Worm (Caenorhabditis elegans): ENCODE results near the gene Y38C1BA.4.
A peak's percentile ranks its signal among the peaks of the same experiment; 100 is the strongest.

The Y38C1BA.4 gene

ce11 chrIV:1816238-1816637, 5.4 kb upstream of the Y38C1BA.4 start:
- TF ChIP-seq med-1 (GFP tag; optimal IDR thresholded peaks at IDR 0.05; ENCODE audit: insufficient read depth) (no peak), flt-1 (GFP tag; IDR thresholded peaks at IDR 0.05) (no peak), T22C8.4 (GFP tag; IDR thresholded peaks at IDR 0.05) (no peak), ref-1 (GFP tag; conservative IDR thresholded peaks at IDR 0.05) (no peak), tab-1 (GFP tag; IDR thresholded peaks at IDR 0.05) (no peak), cog-1 (tag; optimal IDR thresholded peaks at IDR 0.05) (no peak), klf-2 (GFP tag; conservative IDR thresholded peaks at IDR 0.05) (no peak), ztf-29 (GFP tag; IDR thresholded peaks at IDR 0.05) (no peak), ztf-23 (GFP tag; IDR thresholded peaks at IDR 0.05) (no peak)

ce11 chrIV:1818467-1819076, 3.1 kb upstream of the Y38C1BA.4 start:
- TF ChIP-seq ref-1 (GFP tag; conservative IDR thresholded peaks at IDR 0.05) (no peak), T22C8.4 (GFP tag; IDR thresholded peaks at IDR 0.05) (no peak), flt-1 (GFP tag; IDR thresholded peaks at IDR 0.05) (no peak)

- TF ChIP-seq klf-2 (GFP tag; conservative IDR thresholded peaks at IDR 0.05) (no peak), ref-1 (GFP tag; conservative IDR thresholded peaks at IDR 0.05) (no peak), ztf-29 (GFP tag; IDR thresholded peaks at IDR 0.05) (no peak), flt-1 (GFP tag; IDR thresholded peaks at IDR 0.05) (no peak), ztf-23 (GFP tag; IDR thresholded peaks at IDR 0.05) (no peak), cog-1 (tag; optimal IDR thresholded peaks at IDR 0.05) (no peak), tab-1 (GFP tag; IDR thresholded peaks at IDR 0.05) (no peak), med-1 (GFP tag; optimal IDR thresholded peaks at IDR 0.05; ENCODE audit: insufficient read depth) (no peak), T22C8.4 (GFP tag; IDR thresholded peaks at IDR 0.05) (no peak)
These were observed 1.5 kb upstream of the Y38C1BA.4 start, which contains the start of gene col-109 for ce11 chrIV:1820153-1820552. Gene col-109, minus strand, starts transcription at chrIV:1820253.

DNA sequence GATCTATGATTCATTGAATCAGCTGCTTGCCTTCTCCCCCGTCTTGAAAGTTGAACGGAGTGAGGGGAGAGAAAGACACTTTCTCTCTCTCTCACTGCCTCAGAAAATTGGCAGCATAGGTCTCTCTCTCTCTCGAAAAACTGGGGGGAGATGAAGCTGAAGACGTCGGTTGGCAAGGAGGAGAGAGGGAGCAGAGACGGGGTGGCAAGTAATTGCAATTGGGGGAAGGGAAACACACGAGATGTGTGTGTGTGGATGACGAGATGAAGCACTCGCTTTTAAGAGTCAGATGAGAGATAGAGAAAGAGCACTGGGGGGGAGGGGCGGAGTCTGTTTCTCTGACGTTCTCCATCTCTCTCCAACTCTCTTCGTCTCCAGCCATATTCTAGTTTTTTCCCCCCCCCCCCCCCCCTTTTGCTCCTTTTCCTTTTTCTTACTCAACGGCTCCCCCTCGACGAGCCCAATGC, 2.4 kb downstream of the Y38C1BA.4 start, which contains the start of gene cmk-1:
Gene cmk-1 (plus strand): TSS at position 417 of the 467 bp plus-strand sequence.
- no peak for TF ChIP-seq tab-1 (GFP tag; IDR thresholded peaks at IDR 0.05)
- no peak for TF ChIP-seq klf-2 (GFP tag; conservative IDR thresholded peaks at IDR 0.05)

ce11 chrIV:1825789-1826188, 4.1 kb downstream of the Y38C1BA.4 start:
- no peak for TF ChIP-seq klf-2 (GFP tag; conservative IDR thresholded peaks at IDR 0.05)
- TF ChIP-seq cog-1 (tag; optimal IDR thresholded peaks at IDR 0.05) = no peak
- TF ChIP-seq T22C8.4 (GFP tag; IDR thresholded peaks at IDR 0.05) = no peak
- TF ChIP-seq tab-1 (GFP tag; IDR thresholded peaks at IDR 0.05) = no peak
- TF ChIP-seq ref-1 (GFP tag; conservative IDR thresholded peaks at IDR 0.05) = no peak
- TF ChIP-seq med-1 (GFP tag; optimal IDR thresholded peaks at IDR 0.05; ENCODE audit: insufficient read depth) = no peak
- TF ChIP-seq flt-1 (GFP tag; IDR thresholded peaks at IDR 0.05) = no peak
- no peak for TF ChIP-seq ztf-23 (GFP tag; IDR thresholded peaks at IDR 0.05)
- TF ChIP-seq ztf-29 (GFP tag; IDR thresholded peaks at IDR 0.05) = no peak

DNA sequence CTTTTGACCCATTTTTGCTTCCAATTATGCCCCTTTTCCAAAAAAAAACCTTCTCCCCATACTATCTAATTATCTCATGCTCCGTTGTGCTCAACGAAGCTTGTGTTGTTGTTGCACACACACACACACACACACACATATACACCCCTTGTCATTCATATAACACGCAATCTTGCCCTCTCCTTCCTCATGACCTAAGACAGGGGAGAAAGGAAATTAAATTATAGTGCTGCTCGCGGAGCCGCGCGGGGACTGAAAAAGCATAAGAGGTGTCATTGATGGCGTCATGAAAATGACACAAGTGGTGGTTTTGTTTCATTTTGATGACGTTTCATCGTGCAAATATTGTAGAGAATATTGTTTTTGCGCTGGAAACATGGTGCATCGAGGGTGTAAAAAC, 5.1 kb downstream of the Y38C1BA.4 start:
- TF ChIP-seq ref-1 (GFP tag; conservative IDR thresholded peaks at IDR 0.05) (no peak), tab-1 (GFP tag; IDR thresholded peaks at IDR 0.05) (no peak), flt-1 (GFP tag; IDR thresholded peaks at IDR 0.05) (no peak), med-1 (GFP tag; optimal IDR thresholded peaks at IDR 0.05; ENCODE audit: insufficient read depth) (no peak), ztf-23 (GFP tag; IDR thresholded peaks at IDR 0.05) (no peak), klf-2 (GFP tag; conservative IDR thresholded peaks at IDR 0.05) (no peak)

DNA sequence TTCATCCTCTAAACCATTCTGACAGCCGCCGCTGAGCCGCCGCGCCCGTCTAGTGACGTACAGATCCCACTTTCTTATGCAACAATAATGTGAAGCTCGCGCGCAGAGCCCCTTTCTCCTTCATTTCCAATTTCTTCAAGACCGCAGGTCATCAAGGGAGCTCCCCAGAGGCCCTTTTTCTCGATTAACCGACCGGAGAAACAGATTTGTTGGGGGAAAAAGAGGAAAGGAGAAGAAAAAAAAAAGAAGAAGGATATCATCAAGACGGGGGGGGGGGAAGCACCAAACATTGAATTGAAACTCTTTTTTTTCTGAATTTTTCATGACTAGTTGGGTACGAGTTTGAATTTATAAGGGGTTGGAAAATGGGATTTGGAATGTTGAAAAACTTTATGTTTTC, 5.7 kb downstream of the Y38C1BA.4 start:
- TF ChIP-seq flt-1 (GFP tag; IDR thresholded peaks at IDR 0.05) = no peak
- TF ChIP-seq tab-1 (GFP tag; IDR thresholded peaks at IDR 0.05) = no peak
- TF ChIP-seq ref-1 (GFP tag; conservative IDR thresholded peaks at IDR 0.05) = no peak
- no peak for TF ChIP-seq ztf-23 (GFP tag; IDR thresholded peaks at IDR 0.05)
- TF ChIP-seq cog-1 (tag; optimal IDR thresholded peaks at IDR 0.05) = no peak

- TF ChIP-seq ztf-23 (GFP tag; IDR thresholded peaks at IDR 0.05) = peak; percentile 97
- TF ChIP-seq flt-1 (GFP tag; IDR thresholded peaks at IDR 0.05) = peak; percentile 95
- peak; percentile 99 for TF ChIP-seq klf-2 (GFP tag; conservative IDR thresholded peaks at IDR 0.05)
- TF ChIP-seq tab-1 (GFP tag; IDR thresholded peaks at IDR 0.05) = peak; percentile 98
- peak; percentile 96 for TF ChIP-seq ztf-29 (GFP tag; IDR thresholded peaks at IDR 0.05)
- peak; percentile 94 for TF ChIP-seq T22C8.4 (GFP tag; IDR thresholded peaks at IDR 0.05)
- TF ChIP-seq ref-1 (GFP tag; conservative IDR thresholded peaks at IDR 0.05) = peak; percentile 99
These were observed 9.5 kb downstream of the Y38C1BA.4 start for ce11 chrIV:1831174-1831573.

DNA sequence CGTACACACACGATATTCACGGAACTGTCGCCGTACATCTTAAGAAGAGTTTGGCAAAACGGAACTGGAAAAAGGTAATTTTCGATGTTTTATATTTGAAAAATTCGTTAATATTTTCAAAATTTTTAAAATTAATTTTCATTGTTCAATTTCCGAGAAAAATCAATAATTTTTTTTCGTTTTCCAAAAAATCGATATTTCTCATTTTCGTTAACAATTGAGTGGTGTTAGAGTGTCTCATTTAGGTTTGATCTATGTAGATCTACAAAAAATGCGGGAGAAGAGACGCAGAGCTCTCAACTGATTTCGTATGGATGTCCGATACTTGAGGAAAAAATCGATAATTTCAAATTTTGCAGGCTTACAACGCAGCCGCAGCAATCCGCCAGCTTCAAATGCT, 11.5 kb downstream of the Y38C1BA.4 start:
- TF ChIP-seq T22C8.4 (GFP tag; IDR thresholded peaks at IDR 0.05) = peak; percentile 49; the same call in 1 of the 2 replicates
- TF ChIP-seq ztf-29 (GFP tag; IDR thresholded peaks at IDR 0.05) = no peak
- TF ChIP-seq ztf-23 (GFP tag; IDR thresholded peaks at IDR 0.05) = no peak
- TF ChIP-seq flt-1 (GFP tag; IDR thresholded peaks at IDR 0.05) = no peak
- no peak for TF ChIP-seq tab-1 (GFP tag; IDR thresholded peaks at IDR 0.05)
- no peak for TF ChIP-seq klf-2 (GFP tag; conservative IDR thresholded peaks at IDR 0.05)

DNA sequence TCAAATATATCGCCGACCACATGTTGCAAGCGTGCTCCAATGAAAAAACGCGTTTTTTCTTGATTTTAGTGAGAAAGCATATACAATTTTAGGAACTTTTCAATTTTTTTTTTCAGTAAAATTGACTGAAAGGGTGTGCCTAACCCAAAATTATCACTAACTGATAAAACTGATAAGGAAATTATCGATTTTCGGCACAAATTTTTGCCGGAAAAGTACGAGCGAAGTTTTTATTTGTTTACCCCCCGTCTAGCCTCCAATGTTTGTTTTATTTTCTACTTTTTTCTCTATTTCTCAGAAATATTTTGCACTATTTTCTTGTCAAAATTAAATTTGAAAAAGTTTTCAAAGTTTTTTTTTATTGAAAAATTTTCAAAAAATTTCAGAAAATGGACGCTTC, 12.6 kb downstream of the Y38C1BA.4 start, which contains the start of gene ccm-2:
Gene ccm-2 (plus strand): TSS at position 387 of the 400 bp plus-strand sequence.
- TF ChIP-seq cog-1 (tag; optimal IDR thresholded peaks at IDR 0.05) = no peak
- no peak for TF ChIP-seq tab-1 (GFP tag; IDR thresholded peaks at IDR 0.05)
- TF ChIP-seq ref-1 (GFP tag; conservative IDR thresholded peaks at IDR 0.05) = no peak
- TF ChIP-seq ztf-29 (GFP tag; IDR thresholded peaks at IDR 0.05) = no peak
- TF ChIP-seq flt-1 (GFP tag; IDR thresholded peaks at IDR 0.05) = no peak
- TF ChIP-seq ztf-23 (GFP tag; IDR thresholded peaks at IDR 0.05) = no peak
- no peak for TF ChIP-seq med-1 (GFP tag; optimal IDR thresholded peaks at IDR 0.05; ENCODE audit: insufficient read depth)
- no peak for TF ChIP-seq klf-2 (GFP tag; conservative IDR thresholded peaks at IDR 0.05)
- TF ChIP-seq T22C8.4 (GFP tag; IDR thresholded peaks at IDR 0.05) = no peak
